Worm (Caenorhabditis elegans) whole organism, early embryonic: ENCODE data around the gene twk-31.

ENCODE experiments used
- B0310.2 ChIP-seq: sonication (generic microtip); optimal IDR thresholded peaks from 2 replicates; lab custom pipeline; 2016; ENCODE audit warnings: mild to moderate bottlenecking, missing genetic modification characterization, missing compliant biosample characterization
- F13C5.2 ChIP-seq: sonication (generic microtip); optimal IDR thresholded peaks from 2 replicates; lab custom pipeline; 2017; ENCODE audit warnings: mild to moderate bottlenecking, missing genetic modification characterization, inconsistent platforms, missing compliant biosample characterization
- aly-1 ChIP-seq: sonication (generic microtip); optimal IDR thresholded peaks from 2 replicates; lab custom pipeline; 2016; ENCODE audit warnings: missing genetic modification characterization, missing compliant biosample characterization
- ama-1 ChIP-seq: fragments of 150-350 bp; optimal IDR thresholded peaks from 2 replicates; lab custom pipeline; 2014
- ceh-13 ChIP-seq: fragments of 200-800 bp; sonication (Bioruptor generic); optimal IDR thresholded peaks from 2 replicates; lab custom pipeline; 2018; ENCODE audit warnings: mild to moderate bottlenecking, missing genetic modification characterization, missing compliant biosample characterization
- ceh-36 ChIP-seq: sonication (generic microtip); optimal IDR thresholded peaks from 2 replicates; lab custom pipeline; 2016; ENCODE audit warnings: missing genetic modification characterization, inconsistent platforms, missing compliant biosample characterization
- ets-7 ChIP-seq: sonication (generic microtip); optimal IDR thresholded peaks from 2 replicates; lab custom pipeline; 2016; ENCODE audit warnings: missing genotype, missing genetic modification characterization, missing compliant biosample characterization
- flt-1 ChIP-seq: fragments of 200-800 bp; sonication (Bioruptor generic); IDR thresholded peaks from 2 replicates; pipeline ENCODE4 v1.3.6; 2022; ENCODE audit warnings: missing genetic modification characterization, missing compliant biosample characterization
- hmbx-1 ChIP-seq: sonication (generic microtip); optimal IDR thresholded peaks from 2 replicates; lab custom pipeline; 2016; ENCODE audit warnings: mild to moderate bottlenecking, missing genetic modification characterization, missing compliant biosample characterization
- hmg-4 ChIP-seq: fragments of 200-800 bp; sonication (Bioruptor generic); optimal IDR thresholded peaks from 2 replicates; lab custom pipeline; 2018; ENCODE audit warnings: mild to moderate bottlenecking, missing genetic modification characterization, missing compliant biosample characterization
- hnd-1 ChIP-seq: sonication (generic microtip); optimal IDR thresholded peaks from 2 replicates; lab custom pipeline; 2016; ENCODE audit warnings: missing genetic modification characterization, missing compliant biosample characterization
- pes-1 ChIP-seq: fragments of 200-800 bp; sonication (Bioruptor generic); IDR thresholded peaks from 2 replicates; pipeline ENCODE4 v1.3.6; 2022; ENCODE audit warnings: missing genetic modification reagents, missing genetic modification characterization, missing compliant biosample characterization
- scrt-1 ChIP-seq: fragments of 200-800 bp; sonication (Bioruptor generic); IDR thresholded peaks from 2 replicates; pipeline ENCODE4 v1.3.6; 2022; ENCODE audit warnings: missing genetic modification characterization, missing compliant biosample characterization
- sea-1 ChIP-seq: fragments of 200-800 bp; sonication (Bioruptor generic); conservative IDR thresholded peaks from 2 replicates; pipeline ENCODE4 v1.3.6; 2022; ENCODE audit warnings: missing genetic modification characterization, missing compliant biosample characterization
- tbx-11 ChIP-seq: fragments of 200-800 bp; sonication (Bioruptor generic); IDR thresholded peaks from 2 replicates; pipeline ENCODE4 v1.3.6; 2022; ENCODE audit warnings: missing genetic modification characterization, missing compliant biosample characterization
- tbx-37 ChIP-seq: fragments of 200-800 bp; sonication (Bioruptor generic); conservative IDR thresholded peaks from 2 replicates; pipeline ENCODE4 v1.3.6; 2022; ENCODE audit warnings: missing genetic modification reagents, missing genetic modification characterization, missing compliant biosample characterization
- tra-4 ChIP-seq: sonication (generic microtip); optimal IDR thresholded peaks from 2 replicates; lab custom pipeline; 2017; ENCODE audit warnings: missing genetic modification characterization, missing compliant biosample characterization

Gene twk-31

ce11 chrIII:11466420-11467188 lies 56.1 kb downstream of the twk-31 start:
- no peak for TF ChIP-seq hmbx-1 (tag; lab: Kevin White, UChicago)
- TF ChIP-seq aly-1 (tag; lab: Kevin White, UChicago): peak; percentile 54

DNA sequence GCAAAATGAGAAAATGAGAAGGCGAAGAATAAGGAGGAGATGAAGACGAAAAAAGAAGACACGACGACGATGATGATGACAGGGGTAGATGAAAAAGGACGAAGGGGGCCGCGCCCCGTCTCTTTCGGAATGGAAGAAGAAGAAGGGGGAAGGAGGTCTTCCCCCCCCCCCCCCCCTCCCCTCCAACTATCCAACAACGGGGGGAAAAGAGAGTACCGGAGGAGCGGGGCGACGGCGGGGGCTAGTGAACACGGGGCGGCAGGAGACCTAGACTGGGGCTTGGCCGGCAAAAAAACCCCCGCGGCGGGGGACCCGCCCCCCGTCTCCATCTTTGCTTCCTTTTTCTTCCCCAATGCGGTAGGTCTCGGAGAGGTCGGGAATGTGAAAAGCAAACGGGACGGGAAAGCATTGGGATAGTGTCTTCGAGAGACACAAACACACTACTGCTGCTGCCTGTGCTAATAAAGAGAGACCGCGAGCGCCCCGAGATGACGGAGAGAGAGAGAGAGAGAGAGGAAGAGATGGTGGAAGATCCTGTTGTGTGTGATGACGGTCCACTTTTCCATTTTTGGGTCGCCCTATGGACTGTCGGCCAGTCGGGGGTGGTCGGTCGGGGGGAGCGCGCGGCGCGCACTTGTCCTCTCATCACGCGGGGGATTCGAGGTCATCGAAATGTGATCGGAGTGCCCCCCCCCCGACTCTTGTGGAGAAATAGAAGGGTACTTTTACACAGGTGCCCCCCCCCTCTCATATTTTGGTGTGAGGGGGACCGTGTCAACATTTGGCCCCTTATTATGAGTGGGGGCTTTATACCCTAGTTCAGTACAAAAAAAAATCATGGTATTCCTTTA lies 57.4 kb downstream of the twk-31 start:
- TF ChIP-seq tbx-11 (GFP tag; lab: Robert Waterston, UW): no peak
- TF ChIP-seq hmbx-1 (tag; lab: Kevin White, UChicago): no peak
- TF ChIP-seq aly-1 (tag; lab: Kevin White, UChicago): no peak
- no peak for TF ChIP-seq ceh-36
- TF ChIP-seq scrt-1: 0 out of 2 replicates have a peak, but pooled peaks have one; percentile 31
- TF ChIP-seq flt-1 (GFP tag; lab: Robert Waterston, UW): no peak
- TF ChIP-seq F13C5.2 (tag; lab: Kevin White, UChicago): no peak
- TF ChIP-seq B0310.2 (tag; lab: Kevin White, UChicago): no peak
- TF ChIP-seq ama-1 (lab: Kevin White, UChicago): no peak
- no peak for TF ChIP-seq ceh-13 (GFP tag; lab: Kevin White, UChicago)
- TF ChIP-seq pes-1 (GFP tag; lab: Robert Waterston, UW): no peak; the same call in 1 of the 2 replicates
- 0 out of 2 replicates have a peak, but pooled peaks have one; percentile 17 for TF ChIP-seq sea-1 (GFP tag; lab: Robert Waterston, UW)
- no peak for TF ChIP-seq ets-7 (tag; lab: Kevin White, UChicago)
- TF ChIP-seq hmg-4 (GFP tag; lab: Kevin White, UChicago): peak; percentile 35
- no peak for TF ChIP-seq tra-4 (tag; lab: Kevin White, UChicago)
- no peak for TF ChIP-seq tbx-37 (GFP tag; lab: Robert Waterston, UW)

DNA sequence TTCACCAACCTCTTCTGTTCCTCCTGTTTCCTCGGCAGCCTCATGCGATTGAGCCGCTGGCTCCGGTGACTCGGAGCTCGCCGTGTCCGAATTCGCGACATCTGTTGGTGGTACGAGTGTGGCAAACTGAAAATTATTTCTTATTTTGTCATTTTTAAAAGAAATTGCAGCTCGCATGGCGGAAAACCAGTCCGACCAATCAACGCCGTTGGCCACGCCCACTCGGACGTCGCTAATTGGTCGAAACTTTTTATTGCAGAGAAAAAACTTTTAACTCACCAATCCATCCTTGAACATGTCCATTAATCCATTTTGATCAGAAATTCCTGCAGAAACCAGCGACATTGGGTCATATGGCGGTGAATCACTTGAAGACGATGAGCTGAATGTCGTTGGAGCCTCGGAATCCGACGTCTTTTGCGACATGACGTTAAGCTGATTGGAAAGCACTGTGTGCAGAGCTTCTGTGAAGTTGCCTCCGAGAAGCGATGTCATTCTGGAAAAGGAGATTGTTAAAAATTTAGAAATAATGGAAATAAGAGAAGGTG lies 59.9 kb downstream of the twk-31 start, which contains the start of gene bed-2:
Gene bed-2 (minus strand): TSS at position 498 of the 548 bp plus-strand sequence.
- no peak for TF ChIP-seq sea-1 (GFP tag; lab: Robert Waterston, UW)
- no peak for TF ChIP-seq ama-1 (lab: Kevin White, UChicago)
- TF ChIP-seq B0310.2 (tag; lab: Kevin White, UChicago): no peak
- no peak for TF ChIP-seq pes-1 (GFP tag; lab: Robert Waterston, UW)

DNA sequence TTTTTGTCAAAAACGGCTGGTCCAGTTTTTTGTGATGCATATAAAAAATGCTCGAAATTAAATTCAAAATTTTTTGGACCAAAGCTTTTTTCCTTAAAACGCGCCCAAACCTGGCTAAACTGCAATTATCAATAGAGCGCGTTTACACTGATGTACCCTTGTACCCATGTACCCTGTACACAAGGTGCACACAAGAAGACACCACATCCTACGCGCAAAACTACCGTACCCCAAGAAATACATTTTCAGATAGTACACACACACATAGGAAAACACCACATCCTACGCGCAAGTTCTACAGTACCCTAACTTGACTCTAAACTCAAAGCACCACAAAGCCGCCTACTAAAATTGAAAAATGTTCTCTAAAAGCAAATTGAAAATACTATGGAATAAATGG lies 60.9 kb downstream of the twk-31 start:
- TF ChIP-seq aly-1 (tag; lab: Kevin White, UChicago) (no peak), tbx-37 (GFP tag; lab: Robert Waterston, UW) (no peak), pes-1 (GFP tag; lab: Robert Waterston, UW) (no peak), ceh-36 (no peak), tra-4 (tag; lab: Kevin White, UChicago) (no peak), hmg-4 (GFP tag; lab: Kevin White, UChicago) (no peak), hmbx-1 (tag; lab: Kevin White, UChicago) (no peak), B0310.2 (tag; lab: Kevin White, UChicago) (no peak), sea-1 (GFP tag; lab: Robert Waterston, UW) (no peak), scrt-1 (no peak), tbx-11 (GFP tag; lab: Robert Waterston, UW) (no peak), ceh-13 (GFP tag; lab: Kevin White, UChicago) (no peak), hnd-1 (no peak), ama-1 (lab: Kevin White, UChicago) (no peak)

DNA sequence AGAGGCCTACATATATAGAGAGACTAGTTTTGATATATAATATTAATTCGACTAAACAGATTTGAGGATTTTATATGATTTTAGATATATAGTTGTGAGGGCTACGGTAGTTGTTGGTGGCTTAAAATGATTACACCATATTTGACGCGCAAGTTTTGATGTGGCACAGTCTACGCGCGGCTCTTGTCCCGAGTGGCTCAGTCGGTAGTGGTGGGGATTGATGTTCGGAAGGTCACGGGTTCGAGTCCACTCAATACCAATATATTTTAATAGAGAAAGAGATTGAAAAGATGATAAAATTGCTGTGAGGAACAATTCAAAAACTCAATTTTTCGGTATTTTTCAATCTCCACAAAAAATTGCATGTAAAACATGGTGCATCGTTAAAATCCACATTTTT lies 62.4 kb downstream of the twk-31 start:
- TF ChIP-seq B0310.2 (tag; lab: Kevin White, UChicago) (no peak), tra-4 (tag; lab: Kevin White, UChicago) (no peak), F13C5.2 (tag; lab: Kevin White, UChicago) (no peak), pes-1 (GFP tag; lab: Robert Waterston, UW) (no peak), tbx-37 (GFP tag; lab: Robert Waterston, UW) (no peak), tbx-11 (GFP tag; lab: Robert Waterston, UW) (no peak), ets-7 (tag; lab: Kevin White, UChicago) (no peak)
